Worm (Caenorhabditis elegans) whole organism, midembryonic: ENCODE data around the gene daf-4.

Experiments used
- T22C8.4 ChIP-seq: fragments of 200-800 bp; sonication (Bioruptor generic); IDR thresholded peaks from 2 replicates; pipeline ENCODE4 v1.3.6; 2022; ENCODE audit warnings: missing genetic modification characterization, missing compliant biosample characterization
- cog-1 ChIP-seq: sonication (generic microtip); optimal IDR thresholded peaks from 2 replicates; lab custom pipeline; 2016; ENCODE audit warnings: missing genetic modification characterization, missing compliant biosample characterization
- flt-1 ChIP-seq: fragments of 200-800 bp; sonication (Bioruptor generic); IDR thresholded peaks from 2 replicates; pipeline ENCODE4 v1.3.6; 2022; ENCODE audit warnings: missing genetic modification characterization, missing compliant biosample characterization
- klf-2 ChIP-seq: fragments of 200-800 bp; sonication (Bioruptor generic); conservative IDR thresholded peaks from 2 replicates; pipeline ENCODE4 v1.3.6; 2022; ENCODE audit warnings: missing genetic modification reagents, missing genetic modification characterization, missing compliant biosample characterization
- med-1 ChIP-seq: sonication (generic microtip); optimal IDR thresholded peaks from 2 replicates; lab custom pipeline; 2017; ENCODE audit warnings: missing genetic modification characterization, mild to moderate bottlenecking, missing compliant biosample characterization, antibody characterized with exemption, missing genetic modification reagents; ENCODE audit not compliant: insufficient read depth
- ref-1 ChIP-seq: fragments of 200-800 bp; sonication (Bioruptor generic); conservative IDR thresholded peaks from 2 replicates; pipeline ENCODE4 v1.3.6; 2022; ENCODE audit warnings: missing genetic modification reagents, missing genetic modification characterization, missing compliant biosample characterization
- tab-1 ChIP-seq: fragments of 200-800 bp; sonication (Bioruptor generic); IDR thresholded peaks from 2 replicates; pipeline ENCODE4 v1.3.6; 2022; ENCODE audit warnings: missing genetic modification characterization, missing compliant biosample characterization
- ztf-23 ChIP-seq: fragments of 200-800 bp; sonication (Bioruptor generic); IDR thresholded peaks from 2 replicates; pipeline ENCODE4 v1.3.6; 2022; ENCODE audit warnings: missing genetic modification reagents, missing genetic modification characterization, missing compliant biosample characterization
- ztf-29 ChIP-seq: fragments of 200-800 bp; sonication (Bioruptor generic); IDR thresholded peaks from 2 replicates; pipeline ENCODE4 v1.3.6; 2022; ENCODE audit warnings: missing genetic modification reagents, missing genetic modification characterization, missing compliant biosample characterization

Gene daf-4

DNA sequence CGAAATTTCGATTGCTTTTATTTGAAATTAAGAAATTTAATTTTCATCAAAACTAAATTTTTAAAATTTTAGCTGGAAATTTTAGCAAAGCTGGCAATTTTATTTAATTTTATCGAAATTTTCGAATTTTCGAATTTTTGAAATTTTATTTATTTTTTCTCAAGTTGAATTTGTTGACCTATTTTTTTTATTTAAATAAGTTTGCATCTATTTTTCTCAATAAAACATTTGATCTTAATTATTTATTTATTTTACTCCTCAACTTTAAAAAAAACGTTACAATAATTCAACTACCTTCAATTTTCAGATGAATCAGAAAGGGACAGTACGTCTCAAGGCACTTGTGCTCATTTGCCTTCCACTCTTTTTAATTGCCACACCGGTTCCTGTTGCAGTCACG lies at the start of gene daf-4:
daf-4 (plus strand) TSS at position 301 of the 400 bp plus-strand sequence.
- no peak for TF ChIP-seq tab-1 (GFP tag; lab: Robert Waterston, UW)
- no peak for TF ChIP-seq T22C8.4
- TF ChIP-seq klf-2 (GFP tag; lab: Robert Waterston, UW) = no peak
- TF ChIP-seq ztf-29 = no peak
- no peak for TF ChIP-seq med-1
- no peak for TF ChIP-seq flt-1 (GFP tag; lab: Robert Waterston, UW)
- no peak for TF ChIP-seq ztf-23
- no peak for TF ChIP-seq cog-1 (tag; lab: Kevin White, UChicago)
- TF ChIP-seq ref-1 = no peak

ce11 chrIII:5581049-5581448 lies 43.9 kb upstream of the daf-4 start, which contains the start of gene F56D2.5:
TSS of gene F56D2.5 (minus strand) at chrIII:5581419.
- TF ChIP-seq ztf-23 (no peak), ztf-29 (no peak), med-1 (no peak), cog-1 (tag; lab: Kevin White, UChicago) (no peak), klf-2 (GFP tag; lab: Robert Waterston, UW) (no peak), T22C8.4 (no peak)

DNA sequence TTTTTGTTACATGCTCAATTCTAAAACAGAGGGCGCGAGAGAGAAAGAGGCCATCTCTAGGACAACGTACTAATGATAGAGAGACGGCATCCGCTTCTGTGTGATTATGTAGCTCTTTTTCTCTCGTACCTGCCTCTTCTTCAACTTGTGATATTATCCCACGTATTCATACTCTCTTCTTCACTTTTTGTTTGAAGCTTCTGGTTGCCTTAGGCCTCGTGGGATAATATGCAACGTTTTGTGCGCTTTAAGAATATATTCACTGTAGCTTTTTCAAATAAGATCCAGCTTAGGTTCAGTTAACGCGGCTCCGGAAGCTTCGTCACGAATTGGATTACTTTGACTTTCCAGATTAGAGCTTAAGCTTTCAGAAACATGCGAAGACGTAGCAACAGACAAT lies 42.2 kb upstream of the daf-4 start, which contains the start of the genes F56D2.8 and uev-2:
F56D2.8 (minus strand) TSS at position 101 of the 400 bp plus-strand sequence.
uev-2 (plus strand) TSS at position 360 of the 400 bp plus-strand sequence.
- no peak for TF ChIP-seq flt-1 (GFP tag; lab: Robert Waterston, UW)
- no peak for TF ChIP-seq T22C8.4

- TF ChIP-seq T22C8.4 (no peak), tab-1 (GFP tag; lab: Robert Waterston, UW) (no peak), ztf-29 (no peak), cog-1 (tag; lab: Kevin White, UChicago) (no peak), med-1 (no peak), klf-2 (GFP tag; lab: Robert Waterston, UW) (no peak)
Observed at ce11 chrIII:5584647-5585046, 40.3 kb upstream of the daf-4 start, which contains the start of gene F56D2.3. TSS of gene F56D2.3 (plus strand) at chrIII:5584947.

- TF ChIP-seq med-1 (no peak), ref-1 (no peak), ztf-29 (no peak), flt-1 (GFP tag; lab: Robert Waterston, UW) (no peak), T22C8.4 (no peak), tab-1 (GFP tag; lab: Robert Waterston, UW) (no peak), cog-1 (tag; lab: Kevin White, UChicago) (no peak), ztf-23 (no peak), klf-2 (GFP tag; lab: Robert Waterston, UW) (no peak)
Observed at ce11 chrIII:5585711-5586110, 39.2 kb upstream of the daf-4 start.

- TF ChIP-seq flt-1 (GFP tag; lab: Robert Waterston, UW) (0 out of 2 replicates have a peak, but pooled peaks have one; percentile 44), klf-2 (GFP tag; lab: Robert Waterston, UW) (no peak), med-1 (no peak), ztf-29 (no peak)
Observed at ce11 chrIII:5586925-5587324, 38.0 kb upstream of the daf-4 start, which contains the start of gene F56D2.2. TSS of gene F56D2.2 (plus strand) at chrIII:5587263.

- TF ChIP-seq flt-1 (GFP tag; lab: Robert Waterston, UW) (no peak), cog-1 (tag; lab: Kevin White, UChicago) (no peak), ztf-23 (no peak), tab-1 (GFP tag; lab: Robert Waterston, UW) (no peak), klf-2 (GFP tag; lab: Robert Waterston, UW) (no peak), ref-1 (no peak), ztf-29 (no peak), med-1 (no peak), T22C8.4 (no peak)
Observed at ce11 chrIII:5588746-5589145, 36.2 kb upstream of the daf-4 start.

ce11 chrIII:5591668-5592149 lies 33.2 kb upstream of the daf-4 start, which contains the start of the genes ddx-15 and ucr-1:
TSS of gene ddx-15 (minus strand) at chrIII:5591718.
TSS of gene ucr-1 (plus strand) at chrIII:5592135.
- TF ChIP-seq ztf-23 (0 out of 2 replicates have a peak, but pooled peaks have one; percentile 39), cog-1 (tag; lab: Kevin White, UChicago) (no peak)

DNA sequence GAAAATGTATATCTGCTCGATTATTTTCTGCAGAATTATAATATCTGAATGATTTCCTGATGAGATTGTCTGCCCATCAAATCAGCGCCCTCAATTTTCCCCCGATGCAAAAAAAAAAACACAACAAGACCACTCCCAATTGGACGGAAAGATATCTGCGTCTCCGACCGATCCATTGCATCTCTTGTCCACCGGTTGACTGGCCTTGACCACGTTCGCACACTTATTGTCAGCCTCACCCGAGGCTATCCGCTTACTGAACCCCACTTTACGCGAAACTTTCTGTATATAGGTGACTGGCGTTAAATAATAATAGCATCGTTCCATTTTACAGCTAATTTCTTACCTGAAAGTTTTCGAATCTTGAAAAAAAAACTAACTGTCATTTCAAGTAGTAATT lies 30.6 kb upstream of the daf-4 start:
- TF ChIP-seq klf-2 (GFP tag; lab: Robert Waterston, UW) = no peak
- no peak for TF ChIP-seq cog-1 (tag; lab: Kevin White, UChicago)
- TF ChIP-seq T22C8.4 = no peak
- TF ChIP-seq med-1 = no peak
- TF ChIP-seq ztf-23 = no peak
- TF ChIP-seq ref-1 = no peak
- TF ChIP-seq ztf-29 = no peak
- TF ChIP-seq flt-1 (GFP tag; lab: Robert Waterston, UW) = no peak
- TF ChIP-seq tab-1 (GFP tag; lab: Robert Waterston, UW) = no peak

ce11 chrIII:5595445-5595844 lies 29.5 kb upstream of the daf-4 start, which contains the start of gene ced-6:
TSS of gene ced-6 (plus strand) at chrIII:5595771.
- TF ChIP-seq cog-1 (tag; lab: Kevin White, UChicago) (no peak), ztf-23 (no peak), ref-1 (no peak), klf-2 (GFP tag; lab: Robert Waterston, UW) (no peak), tab-1 (GFP tag; lab: Robert Waterston, UW) (no peak), flt-1 (GFP tag; lab: Robert Waterston, UW) (no peak), T22C8.4 (no peak), ztf-29 (no peak), med-1 (no peak)

- TF ChIP-seq cog-1 (tag; lab: Kevin White, UChicago) = no peak
- TF ChIP-seq ztf-23 = no peak
- no peak for TF ChIP-seq T22C8.4
- no peak for TF ChIP-seq klf-2 (GFP tag; lab: Robert Waterston, UW)
- TF ChIP-seq med-1 = no peak
- TF ChIP-seq ztf-29 = no peak
- no peak for TF ChIP-seq flt-1 (GFP tag; lab: Robert Waterston, UW)
- TF ChIP-seq tab-1 (GFP tag; lab: Robert Waterston, UW) = no peak
- TF ChIP-seq ref-1 = no peak
Observed at ce11 chrIII:5599958-5600357, 25.0 kb upstream of the daf-4 start, which contains the start of gene wdr-37. TSS of gene wdr-37 (minus strand) at chrIII:5600058.
